Worm (Caenorhabditis elegans) whole organism, L4/young adult: ENCODE results near the gene F01F1.14.

ENCODE experiments used
- W03F9.2 ChIP-seq: fragments of 150-350 bp; optimal IDR thresholded peaks from 2 replicates; lab custom pipeline; 2014; ENCODE audit warnings: missing biosample characterization, missing genetic modification characterization
- him-1 ChIP-seq: sonication (generic microtip); optimal IDR thresholded peaks from 2 replicates; lab custom pipeline; 2016; ENCODE audit warnings: missing genotype, missing genetic modification reagents, missing genetic modification characterization, missing compliant biosample characterization

ce11 chrIII:5897468-5897867 lies 14.7 kb upstream of the F01F1.14 start:
- no peak for TF ChIP-seq him-1 (tag; lab: Kevin White, UChicago)
- TF ChIP-seq W03F9.2 (tag; lab: Kevin White, UChicago), result no peak
